Worm (Caenorhabditis elegans) whole organism, late embryonic: ENCODE results near the gene T05B11.4.

Source experiments
- C38D4.7 ChIP-seq: fragments of 200-800 bp; sonication (Bioruptor generic); optimal IDR thresholded peaks from 2 replicates; lab custom pipeline; 2018; ENCODE audit warnings: mild to moderate bottlenecking, missing genetic modification characterization, moderate library complexity, missing compliant biosample characterization
- F13H6.1 ChIP-seq: sonication (generic microtip); optimal IDR thresholded peaks from 2 replicates; lab custom pipeline; 2016; ENCODE audit warnings: missing genetic modification characterization, missing compliant biosample characterization
- K02D7.2 ChIP-seq: sonication (generic microtip); optimal IDR thresholded peaks from 2 replicates; lab custom pipeline; 2017; ENCODE audit warnings: mild to moderate bottlenecking, missing genetic modification characterization, missing compliant biosample characterization
- T23F11.4 ChIP-seq: fragments of 200-800 bp; sonication (Bioruptor generic); optimal IDR thresholded peaks from 2 replicates; lab custom pipeline; 2018; ENCODE audit warnings: mild to moderate bottlenecking, missing genetic modification characterization, missing compliant biosample characterization
- Y22D7AL.16 ChIP-seq: sonication (generic microtip); optimal IDR thresholded peaks from 2 replicates; lab custom pipeline; 2016; ENCODE audit warnings: missing genetic modification characterization, missing compliant biosample characterization
- ahr-1 ChIP-seq: sonication (generic microtip); optimal IDR thresholded peaks from 2 replicates; lab custom pipeline; 2016; ENCODE audit warnings: missing genetic modification characterization, missing compliant biosample characterization
- ama-1 ChIP-seq: fragments of 150-350 bp; optimal IDR thresholded peaks from 2 replicates; lab custom pipeline; 2014
- ceh-14 ChIP-seq: sonication (generic microtip); optimal IDR thresholded peaks from 2 replicates; lab custom pipeline; 2016; ENCODE audit warnings: missing genotype, missing genetic modification characterization, missing compliant biosample characterization
- ceh-18 ChIP-seq: sonication (generic microtip); optimal IDR thresholded peaks from 2 replicates; lab custom pipeline; 2016; ENCODE audit warnings: missing genetic modification characterization, missing compliant biosample characterization
- ceh-2 ChIP-seq: sonication (generic microtip); optimal IDR thresholded peaks from 2 replicates; lab custom pipeline; 2016; ENCODE audit warnings: missing genotype, missing genetic modification characterization, missing compliant biosample characterization
- ceh-22 ChIP-seq: sonication (generic microtip); optimal IDR thresholded peaks from 2 replicates; lab custom pipeline; 2017; ENCODE audit warnings: missing biosample characterization, missing genetic modification characterization
- ceh-24 ChIP-seq: sonication (generic microtip); optimal IDR thresholded peaks from 2 replicates; lab custom pipeline; 2016; ENCODE audit warnings: mild to moderate bottlenecking, missing genetic modification characterization, missing compliant biosample characterization
- ceh-31 ChIP-seq: sonication (generic microtip); optimal IDR thresholded peaks from 2 replicates; lab custom pipeline; 2016; ENCODE audit warnings: missing genetic modification characterization, missing compliant biosample characterization
- ceh-34 ChIP-seq: sonication (generic microtip); optimal IDR thresholded peaks from 2 replicates; lab custom pipeline; 2016; ENCODE audit warnings: mild to moderate bottlenecking, missing genetic modification characterization, missing compliant biosample characterization
- ceh-45 ChIP-seq: fragments of 200-800 bp; sonication (Bioruptor generic); IDR thresholded peaks from 2 replicates; pipeline ENCODE4 v1.3.6; 2022; ENCODE audit warnings: missing genetic modification reagents, missing genetic modification characterization, missing compliant biosample characterization
- ceh-48 ChIP-seq: sonication (generic microtip); optimal IDR thresholded peaks from 2 replicates; lab custom pipeline; 2016; ENCODE audit warnings: missing genetic modification characterization, inconsistent platforms, missing compliant biosample characterization
- ceh-9 ChIP-seq: sonication (generic microtip); optimal IDR thresholded peaks from 2 replicates; lab custom pipeline; 2016; ENCODE audit warnings: mild to moderate bottlenecking, missing genetic modification characterization, inconsistent platforms, missing compliant biosample characterization
- dmd-4 ChIP-seq: sonication (generic microtip); optimal IDR thresholded peaks from 2 replicates; lab custom pipeline; 2016; ENCODE audit warnings: borderline replicate concordance, missing genetic modification characterization, missing compliant biosample characterization
- dve-1 ChIP-seq: sonication (generic microtip); optimal IDR thresholded peaks from 2 replicates; lab custom pipeline; 2017; ENCODE audit warnings: antibody characterized with exemption, mild to moderate bottlenecking, missing genetic modification characterization, missing compliant biosample characterization
- elt-2 ChIP-seq: sonication (generic microtip); optimal IDR thresholded peaks from 2 replicates; lab custom pipeline; 2016; ENCODE audit warnings: missing genetic modification reagents, missing genetic modification characterization, missing compliant biosample characterization
- elt-4 ChIP-seq: sonication (generic microtip); optimal IDR thresholded peaks from 2 replicates; lab custom pipeline; 2016; ENCODE audit warnings: missing genetic modification characterization, missing compliant biosample characterization
- ets-4 ChIP-seq: sonication (generic microtip); optimal IDR thresholded peaks from 2 replicates; lab custom pipeline; 2016; ENCODE audit warnings: missing genetic modification characterization, missing compliant biosample characterization
- eyg-1 ChIP-seq: sonication (generic microtip); optimal IDR thresholded peaks from 2 replicates; lab custom pipeline; 2016; ENCODE audit warnings: missing genotype, missing genetic modification characterization, missing compliant biosample characterization
- fkh-10 ChIP-seq: fragments of 150-350 bp; optimal IDR thresholded peaks from 2 replicates; lab custom pipeline; 2014; ENCODE audit warnings: missing biosample characterization, missing genetic modification reagents, missing genetic modification characterization
- fkh-6 ChIP-seq: sonication (generic microtip); optimal IDR thresholded peaks from 2 replicates; lab custom pipeline; 2016; ENCODE audit warnings: missing genetic modification characterization, missing compliant biosample characterization
- hlh-13 ChIP-seq: fragments of 200-800 bp; sonication (Bioruptor generic); optimal IDR thresholded peaks from 2 replicates; lab custom pipeline; 2018; ENCODE audit warnings: mild to moderate bottlenecking, missing genetic modification characterization, missing compliant biosample characterization
- hlh-15 ChIP-seq: sonication (generic microtip); optimal IDR thresholded peaks from 2 replicates; lab custom pipeline; 2016; ENCODE audit warnings: missing genetic modification characterization, missing compliant biosample characterization
- hlh-6 ChIP-seq: sonication (generic microtip); optimal IDR thresholded peaks from 2 replicates; lab custom pipeline; 2016; ENCODE audit warnings: missing genotype, missing genetic modification characterization, missing compliant biosample characterization
- lin-11 ChIP-seq: fragments of 200-800 bp; sonication (Bioruptor generic); optimal IDR thresholded peaks from 2 replicates; lab custom pipeline; 2018; ENCODE audit warnings: mild to moderate bottlenecking, missing genetic modification characterization, missing compliant biosample characterization
- madf-2 ChIP-seq: sonication (generic microtip); optimal IDR thresholded peaks from 2 replicates; lab custom pipeline; 2017; ENCODE audit warnings: missing genetic modification characterization, missing compliant biosample characterization
- nfya-1 ChIP-seq: sonication (generic microtip); optimal IDR thresholded peaks from 2 replicates; lab custom pipeline; 2017; ENCODE audit warnings: missing genetic modification characterization, mild to moderate bottlenecking, missing compliant biosample characterization, antibody characterized with exemption, moderate library complexity
- nhr-11 ChIP-seq: fragments of 150-350 bp; optimal IDR thresholded peaks from 2 replicates; lab custom pipeline; 2014; ENCODE audit warnings: missing biosample characterization, missing genetic modification characterization
- npax-4 ChIP-seq: sonication (generic microtip); optimal IDR thresholded peaks from 2 replicates; lab custom pipeline; 2016; ENCODE audit warnings: missing genetic modification characterization, missing compliant biosample characterization
- odd-2 ChIP-seq: sonication (generic microtip); optimal IDR thresholded peaks from 2 replicates; lab custom pipeline; 2017; ENCODE audit warnings: antibody characterized with exemption, mild to moderate bottlenecking, missing genetic modification characterization, missing compliant biosample characterization
- pag-3 ChIP-seq: sonication (generic microtip); optimal IDR thresholded peaks from 2 replicates; lab custom pipeline; 2016; ENCODE audit warnings: missing compliant biosample characterization, missing genetic modification characterization, borderline replicate concordance
- pax-1 ChIP-seq: fragments of 150-350 bp; optimal IDR thresholded peaks from 2 replicates; lab custom pipeline; 2014; ENCODE audit warnings: missing biosample characterization, missing genetic modification characterization
- pha-2 ChIP-seq: sonication (generic microtip); optimal IDR thresholded peaks from 2 replicates; lab custom pipeline; 2017; ENCODE audit warnings: mild to moderate bottlenecking, missing genetic modification characterization, missing compliant biosample characterization
- pha-4 ChIP-seq: fragments of 150-350 bp; optimal IDR thresholded peaks from 2 replicates; lab custom pipeline; 2018; ENCODE audit warnings: missing biosample characterization, missing genetic modification reagents, missing genetic modification characterization
- pqm-1 ChIP-seq: sonication (generic microtip); optimal IDR thresholded peaks from 2 replicates; lab custom pipeline; 2016; ENCODE audit warnings: missing genetic modification characterization, missing compliant biosample characterization
- pros-1 ChIP-seq: fragments of 150-350 bp; optimal IDR thresholded peaks from 2 replicates; lab custom pipeline; 2014; ENCODE audit warnings: missing biosample characterization, missing genetic modification reagents, missing genetic modification characterization
- ref-2 ChIP-seq: sonication (generic microtip); optimal IDR thresholded peaks from 2 replicates; lab custom pipeline; 2016; ENCODE audit warnings: missing genetic modification characterization, missing compliant biosample characterization
- rnt-1 ChIP-seq: sonication (generic microtip); optimal IDR thresholded peaks from 2 replicates; lab custom pipeline; 2016; ENCODE audit warnings: missing genetic modification characterization, missing compliant biosample characterization
- sox-4 ChIP-seq: sonication (generic microtip); optimal IDR thresholded peaks from 2 replicates; lab custom pipeline; 2017; ENCODE audit warnings: mild to moderate bottlenecking, missing genetic modification characterization, inconsistent platforms, missing compliant biosample characterization
- tbx-7 ChIP-seq: sonication (generic microtip); optimal IDR thresholded peaks from 2 replicates; lab custom pipeline; 2016; ENCODE audit warnings: missing genotype, missing genetic modification characterization, missing compliant biosample characterization
- ttx-3 ChIP-seq: sonication (generic microtip); optimal IDR thresholded peaks from 2 replicates; lab custom pipeline; 2016; ENCODE audit warnings: missing genetic modification reagents, missing genetic modification characterization, missing compliant biosample characterization
- unc-3 ChIP-seq, 2 experiments: fragments of 200-800 bp in 1 of 2; sonication (Bioruptor generic) in 1 of 2; sonication (generic microtip) in 1 of 2; conservative IDR thresholded peaks in 1 of 2; optimal IDR thresholded peaks in 1 of 2; 2 replicates each; pipeline versions ENCODE4 v1.3.6 to Lab custom; 2016 to 2022; ENCODE audit warnings: missing compliant biosample characterization in 2 of 2, missing genetic modification characterization in 2 of 2, missing genetic modification reagents in 1 of 2
- unc-42 ChIP-seq: sonication (generic microtip); optimal IDR thresholded peaks from 2 replicates; lab custom pipeline; 2016; ENCODE audit warnings: missing genotype, missing genetic modification characterization, missing compliant biosample characterization
- unc-55 ChIP-seq: sonication (generic microtip); optimal IDR thresholded peaks from 2 replicates; lab custom pipeline; 2017; ENCODE audit warnings: missing biosample characterization, missing genetic modification reagents, missing genetic modification characterization
- zip-5 ChIP-seq: sonication (generic microtip); optimal IDR thresholded peaks from 2 replicates; lab custom pipeline; 2016; ENCODE audit warnings: missing genetic modification characterization, missing compliant biosample characterization
- ztf-16 ChIP-seq: sonication (generic microtip); optimal IDR thresholded peaks from 2 replicates; lab custom pipeline; 2017; ENCODE audit warnings: missing genetic modification characterization, missing compliant biosample characterization

T05B11.4 gene

DNA sequence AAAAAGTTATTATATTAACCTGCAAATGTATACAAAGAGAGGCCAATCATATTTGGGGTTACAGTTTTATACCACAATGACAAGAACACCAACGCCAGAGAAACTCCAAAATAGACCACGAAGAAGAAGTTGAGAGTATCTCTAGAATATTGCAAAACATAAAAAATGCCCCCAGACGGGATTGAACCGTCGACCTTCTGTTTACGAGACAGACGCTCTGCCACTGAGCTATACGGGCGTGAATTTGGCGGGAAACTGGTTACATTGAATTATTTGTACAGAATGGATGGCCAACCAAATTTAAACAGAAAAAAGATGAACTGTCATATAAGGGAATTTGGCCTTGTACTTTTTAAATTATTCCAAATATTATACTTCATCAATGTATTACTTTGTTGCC lies 24.0 kb downstream of the T05B11.4 start:
- TF ChIP-seq pha-2 (tag; lab: Kevin White, UChicago) = no peak
- TF ChIP-seq elt-2 (tag; lab: Kevin White, UChicago) = peak; percentile 5
- TF ChIP-seq unc-55 = no peak
- no peak for TF ChIP-seq hlh-15
- peak; percentile 8 for TF ChIP-seq T23F11.4 (GFP tag; lab: Kevin White, UChicago)
- TF ChIP-seq ama-1 (lab: Kevin White, UChicago) = no peak
- TF ChIP-seq zip-5 (tag; lab: Kevin White, UChicago) = no peak
- TF ChIP-seq dmd-4 = no peak
- peak; percentile 3 for TF ChIP-seq nfya-1 (tag; lab: Kevin White, UChicago)
- no peak for TF ChIP-seq lin-11 (tag; lab: Kevin White, UChicago)
- no peak for TF ChIP-seq ceh-31 (tag; lab: Kevin White, UChicago)
- TF ChIP-seq fkh-6 = no peak
- peak; percentile 7 for TF ChIP-seq K02D7.2 (tag; lab: Kevin White, UChicago)
- no peak for TF ChIP-seq fkh-10 (GFP tag; lab: Kevin White, UChicago)
- TF ChIP-seq ref-2 (tag; lab: Kevin White, UChicago) = no peak
- TF ChIP-seq ceh-34 (tag; lab: Kevin White, UChicago) = no peak
- TF ChIP-seq pqm-1 = no peak
- no peak for TF ChIP-seq tbx-7
- TF ChIP-seq ztf-16 (tag; lab: Kevin White, UChicago) = no peak
- no peak for TF ChIP-seq hlh-6 (tag; lab: Kevin White, UChicago)
- TF ChIP-seq ceh-22 = no peak
- no peak for TF ChIP-seq sox-4 (tag; lab: Kevin White, UChicago)
- no peak for TF ChIP-seq elt-4 (tag; lab: Kevin White, UChicago)
- no peak for TF ChIP-seq Y22D7AL.16 (tag; lab: Kevin White, UChicago)
- TF ChIP-seq ahr-1 (tag; lab: Kevin White, UChicago) = no peak
- no peak for TF ChIP-seq eyg-1 (tag; lab: Kevin White, UChicago)
- no peak for TF ChIP-seq ets-4
- TF ChIP-seq dve-1 (tag; lab: Kevin White, UChicago) = peak; percentile 15
- TF ChIP-seq ttx-3 (tag; lab: Kevin White, UChicago) = no peak
- no peak for TF ChIP-seq pag-3
- no peak for TF ChIP-seq C38D4.7 (GFP tag; lab: Kevin White, UChicago)
- no peak for TF ChIP-seq unc-42 (tag; lab: Kevin White, UChicago)
- no peak for TF ChIP-seq F13H6.1 (tag; lab: Kevin White, UChicago)

DNA sequence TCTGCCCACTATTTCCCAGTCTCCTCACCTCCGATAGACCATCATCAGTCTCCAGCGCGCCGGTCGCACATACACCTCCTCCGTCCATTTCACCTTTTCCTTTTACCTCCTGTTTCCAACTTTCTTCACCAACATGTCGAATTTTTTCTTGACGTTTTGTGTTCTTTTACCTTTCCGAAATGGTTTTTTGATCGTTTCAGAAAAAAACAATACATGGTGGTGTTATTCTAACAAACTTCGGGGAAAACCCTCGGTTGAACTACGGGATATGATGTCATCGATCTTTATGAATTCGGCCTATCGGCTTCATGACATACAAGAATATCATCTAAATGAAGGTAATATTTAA lies 25.8 kb downstream of the T05B11.4 start, which contains the start of gene Y97E10C.1:
TSS of gene Y97E10C.1 (plus strand) at position 201 of the 349 bp plus-strand sequence.
- TF ChIP-seq tbx-7 (no peak), pros-1 (tag; lab: Kevin White, UChicago) (no peak), hlh-15 (no peak), npax-4 (tag; lab: Kevin White, UChicago) (no peak), pha-2 (tag; lab: Kevin White, UChicago) (no peak), ceh-24 (tag; lab: Kevin White, UChicago) (no peak), nfya-1 (tag; lab: Kevin White, UChicago) (no peak), ceh-14 (tag; lab: Kevin White, UChicago) (no peak), madf-2 (no peak), ets-4 (no peak)

DNA sequence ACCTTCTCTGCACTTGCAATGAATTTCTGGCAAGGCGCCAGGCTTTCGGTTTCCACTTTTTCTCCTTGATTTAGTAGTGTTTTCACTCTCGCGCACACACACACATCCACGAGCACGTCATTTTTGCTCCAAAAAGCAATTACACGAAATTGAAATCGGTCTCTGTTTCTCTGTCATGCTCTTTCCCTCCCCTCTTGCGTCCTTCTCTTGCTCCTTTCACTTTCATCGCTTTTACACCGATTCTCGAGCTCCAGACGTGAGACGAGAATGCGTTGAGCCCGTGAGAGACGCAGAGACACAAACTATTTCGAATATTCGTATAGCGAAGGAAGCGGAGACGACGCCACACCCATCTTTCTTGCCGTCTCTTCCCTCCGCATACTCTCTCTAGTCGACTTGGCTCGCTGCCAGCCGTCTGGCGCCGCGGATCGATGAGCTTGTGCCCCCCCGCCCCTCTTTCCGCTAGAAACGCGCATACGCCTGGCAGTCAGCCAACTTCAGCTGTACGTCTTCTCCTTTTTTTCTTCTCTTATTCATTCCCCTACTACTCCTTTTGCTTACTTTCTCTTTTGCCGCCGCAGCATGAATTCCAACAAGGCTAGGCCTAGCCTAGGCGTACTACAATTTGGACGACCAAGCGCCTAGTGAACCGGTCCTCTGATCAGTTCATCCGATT lies 26.3 kb downstream of the T05B11.4 start:
- peak; percentile 29 for TF ChIP-seq hlh-13 (GFP tag; lab: Kevin White, UChicago)
- peak; percentile 92 for TF ChIP-seq ceh-14 (tag; lab: Kevin White, UChicago)
- TF ChIP-seq madf-2 = no peak
- TF ChIP-seq ttx-3 (tag; lab: Kevin White, UChicago) = no peak
- TF ChIP-seq ceh-2 = peak; percentile 0
- TF ChIP-seq odd-2 = no peak
- peak; percentile 32 for TF ChIP-seq dve-1 (tag; lab: Kevin White, UChicago)
- no peak for TF ChIP-seq ceh-45 (GFP tag; lab: Robert Waterston, UW)
- TF ChIP-seq nhr-11 (tag; lab: Kevin White, UChicago) = no peak
- no peak for TF ChIP-seq C38D4.7 (GFP tag; lab: Kevin White, UChicago)
- peak; percentile 97 for TF ChIP-seq ceh-18 (tag; lab: Kevin White, UChicago)
- peak; percentile 63 for TF ChIP-seq ceh-48 (tag; lab: Kevin White, UChicago)
- TF ChIP-seq eyg-1 (tag; lab: Kevin White, UChicago) = no peak
- TF ChIP-seq ceh-9 (tag; lab: Kevin White, UChicago) = no peak
- no peak for TF ChIP-seq unc-3 (GFP tag; conservative IDR thresholded peaks at IDR 0.05; lab: Robert Waterston, UW)
- peak; percentile 51 for TF ChIP-seq unc-3 (tag; optimal IDR thresholded peaks at IDR 0.05; lab: Kevin White, UChicago)
- TF ChIP-seq pha-4 (tag; lab: Kevin White, UChicago) = no peak
- no peak for TF ChIP-seq ceh-22
- peak; percentile 53 for TF ChIP-seq rnt-1 (tag; lab: Kevin White, UChicago)
- no peak for TF ChIP-seq pax-1 (tag; lab: Kevin White, UChicago)
- no peak for TF ChIP-seq pag-3
